Worm (Caenorhabditis elegans): ENCODE data around the gene fbxa-26.
"Not testable (repeated sequence)": the region's sequence is repeated elsewhere in the genome, so short reads cannot be mapped to it uniquely, and the experiment has no call there.

The fbxa-26 gene

DNA sequence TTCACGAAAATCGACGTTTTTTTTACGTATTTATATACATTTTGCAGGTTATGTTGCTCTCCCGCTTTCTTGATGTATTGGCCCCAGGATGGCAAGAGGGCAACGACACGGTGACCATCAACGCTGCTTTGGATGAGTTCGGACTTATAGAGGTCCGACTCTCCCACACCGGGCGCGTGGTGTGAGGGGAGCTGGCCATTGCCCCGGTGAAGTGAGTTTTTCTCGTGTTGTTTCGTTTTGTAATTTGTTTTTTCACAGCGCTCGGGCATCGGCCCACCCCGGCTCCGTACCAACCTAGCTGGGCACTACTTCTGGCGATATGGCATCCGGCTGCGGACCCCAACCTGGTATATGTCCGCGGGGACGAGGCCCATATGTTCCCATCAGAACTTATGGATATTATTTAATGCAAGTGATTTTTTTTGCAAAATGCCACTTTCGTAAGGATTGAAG lies 32.1 kb upstream of the fbxa-26 start, which contains the start of gene Y82E9BR.20:
Gene Y82E9BR.20 (plus strand): TSS at position 51 of the 453 bp plus-strand sequence.
- TF ChIP-seq klf-2 (GFP tag; conservative IDR thresholded peaks at IDR 0.05) (no peak), ztf-23 (GFP tag; IDR thresholded peaks at IDR 0.05) (no peak), med-1 (GFP tag; optimal IDR thresholded peaks at IDR 0.05; ENCODE audit: insufficient read depth) (no peak), cog-1 (tag; optimal IDR thresholded peaks at IDR 0.05) (no peak), ztf-29 (GFP tag; IDR thresholded peaks at IDR 0.05) (no peak)

DNA sequence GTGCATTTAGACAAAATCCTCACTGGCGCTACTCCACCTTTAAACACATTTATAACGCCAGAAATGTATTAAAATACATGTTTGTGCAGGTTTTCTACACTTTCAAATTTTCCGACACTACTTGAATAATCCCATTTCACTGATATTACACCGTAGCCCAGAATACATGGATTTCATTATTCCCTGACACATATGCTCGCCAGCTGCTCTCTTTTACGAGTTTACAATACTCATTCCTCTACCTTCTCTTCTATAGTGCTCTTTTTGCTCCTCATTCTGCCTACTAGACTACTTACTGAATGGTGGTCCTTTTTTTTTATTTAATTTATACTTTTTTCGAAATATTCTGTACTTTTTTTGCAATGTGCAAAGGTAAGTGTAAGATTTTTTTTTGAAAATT lies 30.2 kb upstream of the fbxa-26 start:
- TF ChIP-seq klf-2 (GFP tag; conservative IDR thresholded peaks at IDR 0.05) (no peak), ref-1 (GFP tag; conservative IDR thresholded peaks at IDR 0.05) (no peak), med-1 (GFP tag; optimal IDR thresholded peaks at IDR 0.05; ENCODE audit: insufficient read depth) (no peak), ztf-29 (GFP tag; IDR thresholded peaks at IDR 0.05) (no peak), flt-1 (GFP tag; IDR thresholded peaks at IDR 0.05) (no peak), ztf-23 (GFP tag; IDR thresholded peaks at IDR 0.05) (no peak), tab-1 (GFP tag; IDR thresholded peaks at IDR 0.05) (no peak), cog-1 (tag; optimal IDR thresholded peaks at IDR 0.05) (no peak), T22C8.4 (GFP tag; IDR thresholded peaks at IDR 0.05) (no peak)

DNA sequence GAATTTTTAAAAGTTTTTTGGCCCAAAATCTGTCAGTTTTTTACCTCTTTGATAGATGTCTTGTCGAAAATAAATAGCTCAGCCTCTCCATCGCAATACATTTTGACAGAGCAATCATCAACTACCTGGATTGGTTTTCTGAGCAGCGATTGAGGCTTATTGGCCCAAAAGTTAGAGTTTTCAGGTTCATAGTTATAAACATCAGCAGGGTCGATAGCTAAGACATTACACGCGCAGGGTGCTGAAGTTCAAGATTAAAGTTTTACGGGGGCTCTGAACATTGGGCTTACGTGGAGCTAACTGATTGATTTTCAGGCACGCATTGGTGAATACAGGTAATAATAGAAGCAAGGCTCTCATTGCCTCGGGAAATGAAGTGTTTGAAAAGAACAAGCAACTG lies 17.3 kb upstream of the fbxa-26 start, which contains the start of gene Y82E9BR.9:
Gene Y82E9BR.9 (minus strand): TSS at position 101 of the 400 bp plus-strand sequence.
- no peak for TF ChIP-seq tab-1 (GFP tag; IDR thresholded peaks at IDR 0.05)
- no peak for TF ChIP-seq ztf-23 (GFP tag; IDR thresholded peaks at IDR 0.05)
- TF ChIP-seq med-1 (GFP tag; optimal IDR thresholded peaks at IDR 0.05; ENCODE audit: insufficient read depth), result no peak
- no peak for TF ChIP-seq ztf-29 (GFP tag; IDR thresholded peaks at IDR 0.05)
- no peak for TF ChIP-seq ref-1 (GFP tag; conservative IDR thresholded peaks at IDR 0.05)
- no peak for TF ChIP-seq flt-1 (GFP tag; IDR thresholded peaks at IDR 0.05)
- no peak for TF ChIP-seq T22C8.4 (GFP tag; IDR thresholded peaks at IDR 0.05)
- no peak for TF ChIP-seq klf-2 (GFP tag; conservative IDR thresholded peaks at IDR 0.05)
- TF ChIP-seq cog-1 (tag; optimal IDR thresholded peaks at IDR 0.05), result no peak

DNA sequence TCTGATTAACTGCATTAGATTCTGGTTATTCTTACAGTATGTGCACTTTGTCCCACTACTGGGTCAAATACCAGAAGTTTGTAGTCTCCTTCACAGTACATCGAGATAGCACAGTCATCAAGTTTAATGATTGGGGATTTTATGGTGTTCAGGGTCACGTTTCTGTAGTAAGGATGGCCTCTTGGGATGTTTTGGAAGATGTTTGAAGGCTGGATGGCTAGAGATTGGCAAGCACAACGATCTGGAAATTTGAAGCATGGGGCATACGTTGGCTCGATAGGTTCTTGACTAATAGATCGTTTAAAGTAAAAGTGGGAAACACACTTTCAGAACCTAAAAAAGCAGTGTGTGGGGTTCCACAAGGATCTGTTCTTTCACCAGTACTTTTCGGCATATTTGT lies 15.7 kb upstream of the fbxa-26 start, which contains the start of gene Y82E9BR.8:
Gene Y82E9BR.8 (minus strand): TSS at position 101 of the 400 bp plus-strand sequence.
- TF ChIP-seq klf-2 (GFP tag; conservative IDR thresholded peaks at IDR 0.05); flt-1 (GFP tag; IDR thresholded peaks at IDR 0.05); T22C8.4 (GFP tag; IDR thresholded peaks at IDR 0.05): not testable (repeated sequence)

DNA sequence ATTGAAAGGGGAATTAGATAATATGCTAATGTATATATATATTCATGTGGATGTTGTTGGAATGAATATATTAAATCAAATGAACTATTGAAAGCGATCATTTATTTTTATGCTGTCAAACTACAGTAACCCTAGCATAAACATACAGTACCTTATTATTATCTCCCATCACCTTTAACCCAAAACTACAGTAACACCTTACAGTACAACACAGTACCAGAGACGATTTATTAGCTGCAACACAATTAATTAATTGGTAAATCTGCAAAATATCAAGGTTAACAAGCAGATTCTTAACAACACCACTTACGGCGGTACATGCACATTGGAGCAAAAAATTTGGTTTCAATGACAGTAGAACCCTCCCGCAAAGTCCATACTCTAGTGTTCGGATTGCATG lies 13.0 kb upstream of the fbxa-26 start, which contains the start of gene Y82E9BL.1:
Gene Y82E9BL.1 (minus strand): TSS at position 101 of the 400 bp plus-strand sequence.
- no peak for TF ChIP-seq klf-2 (GFP tag; conservative IDR thresholded peaks at IDR 0.05)
- TF ChIP-seq T22C8.4 (GFP tag; IDR thresholded peaks at IDR 0.05), result no peak
- no peak for TF ChIP-seq flt-1 (GFP tag; IDR thresholded peaks at IDR 0.05)
- TF ChIP-seq ref-1 (GFP tag; conservative IDR thresholded peaks at IDR 0.05), result no peak
- TF ChIP-seq cog-1 (tag; optimal IDR thresholded peaks at IDR 0.05), result no peak
- no peak for TF ChIP-seq ztf-23 (GFP tag; IDR thresholded peaks at IDR 0.05)
- TF ChIP-seq ztf-29 (GFP tag; IDR thresholded peaks at IDR 0.05), result no peak
- TF ChIP-seq tab-1 (GFP tag; IDR thresholded peaks at IDR 0.05), result no peak
- no peak for TF ChIP-seq med-1 (GFP tag; optimal IDR thresholded peaks at IDR 0.05; ENCODE audit: insufficient read depth)

DNA sequence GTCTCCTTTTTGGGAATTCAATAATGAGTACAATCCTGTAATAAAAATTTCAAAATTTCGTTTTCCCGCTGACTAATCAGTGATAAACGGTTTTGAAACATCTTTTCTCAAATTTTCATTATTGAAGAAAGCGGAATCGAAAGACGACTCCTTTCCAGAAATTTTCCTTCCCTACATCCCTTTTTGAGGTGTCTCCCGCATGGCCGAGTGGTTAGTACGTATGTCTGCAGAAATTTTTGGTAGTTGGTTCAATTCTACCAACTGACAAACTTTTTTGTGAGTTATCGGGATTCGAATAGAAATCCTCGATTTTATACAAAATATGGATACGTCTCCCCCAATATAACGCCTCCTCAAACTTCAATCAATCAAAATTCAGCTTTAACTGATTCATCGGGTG lies 12.2 kb upstream of the fbxa-26 start:
- TF ChIP-seq ztf-29 (GFP tag; IDR thresholded peaks at IDR 0.05) (no peak), ref-1 (GFP tag; conservative IDR thresholded peaks at IDR 0.05) (no peak), med-1 (GFP tag; optimal IDR thresholded peaks at IDR 0.05; ENCODE audit: insufficient read depth) (no peak), tab-1 (GFP tag; IDR thresholded peaks at IDR 0.05) (no peak), flt-1 (GFP tag; IDR thresholded peaks at IDR 0.05) (no peak), ztf-23 (GFP tag; IDR thresholded peaks at IDR 0.05) (no peak)

DNA sequence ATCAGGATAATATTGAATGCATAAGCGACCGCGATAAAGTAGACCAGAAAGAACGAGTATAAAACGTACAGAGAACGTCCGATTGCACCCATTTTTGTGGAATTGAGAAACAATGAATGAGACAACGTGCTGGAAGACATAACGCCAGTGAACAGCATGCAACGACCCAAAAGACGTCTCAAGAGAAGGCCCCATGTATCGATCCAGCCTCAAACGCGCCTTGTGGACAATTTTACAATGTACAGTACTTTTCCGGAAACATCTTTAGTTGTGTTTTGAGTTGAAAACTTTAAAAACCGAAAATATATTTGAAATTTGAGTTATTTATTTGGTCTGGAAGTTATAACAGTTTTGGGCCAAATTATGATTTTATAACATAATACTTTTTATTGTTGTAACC lies 8.4 kb upstream of the fbxa-26 start, which contains the start of gene Y82E9BL.3:
Gene Y82E9BL.3 (minus strand): TSS at position 101 of the 400 bp plus-strand sequence.
- no peak for TF ChIP-seq ztf-29 (GFP tag; IDR thresholded peaks at IDR 0.05)
- no peak for TF ChIP-seq cog-1 (tag; optimal IDR thresholded peaks at IDR 0.05)
- TF ChIP-seq klf-2 (GFP tag; conservative IDR thresholded peaks at IDR 0.05), result no peak
- TF ChIP-seq T22C8.4 (GFP tag; IDR thresholded peaks at IDR 0.05), result no peak
- TF ChIP-seq ztf-23 (GFP tag; IDR thresholded peaks at IDR 0.05), result no peak
- no peak for TF ChIP-seq tab-1 (GFP tag; IDR thresholded peaks at IDR 0.05)
- no peak for TF ChIP-seq med-1 (GFP tag; optimal IDR thresholded peaks at IDR 0.05; ENCODE audit: insufficient read depth)
- no peak for TF ChIP-seq ref-1 (GFP tag; conservative IDR thresholded peaks at IDR 0.05)
- TF ChIP-seq flt-1 (GFP tag; IDR thresholded peaks at IDR 0.05), result no peak

DNA sequence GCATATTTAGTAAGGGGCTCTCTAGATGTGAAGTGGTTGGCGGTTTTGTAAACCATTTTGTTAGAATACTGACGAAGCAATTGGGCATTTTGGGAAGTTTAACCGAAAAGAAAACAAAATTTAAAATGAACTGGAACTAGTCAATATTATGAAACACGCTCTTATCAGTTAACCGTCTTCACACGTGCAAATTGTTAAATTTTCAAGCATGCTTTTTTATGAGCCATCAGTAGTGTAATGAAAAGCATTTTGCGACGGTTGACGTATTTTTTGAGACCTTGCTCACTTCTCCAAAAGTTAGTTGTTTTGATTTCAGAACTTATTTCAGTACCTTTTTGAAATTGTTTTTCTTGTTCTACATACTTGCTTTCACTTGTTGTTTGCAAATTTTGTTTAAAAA lies 7.0 kb upstream of the fbxa-26 start, which contains the start of gene fbxa-25:
Gene fbxa-25 (minus strand): TSS at position 138 of the 400 bp plus-strand sequence.
- no peak for TF ChIP-seq klf-2 (GFP tag; conservative IDR thresholded peaks at IDR 0.05)
- TF ChIP-seq T22C8.4 (GFP tag; IDR thresholded peaks at IDR 0.05), result no peak
- no peak for TF ChIP-seq tab-1 (GFP tag; IDR thresholded peaks at IDR 0.05)
- TF ChIP-seq med-1 (GFP tag; optimal IDR thresholded peaks at IDR 0.05; ENCODE audit: insufficient read depth), result no peak
- TF ChIP-seq flt-1 (GFP tag; IDR thresholded peaks at IDR 0.05), result no peak
- no peak for TF ChIP-seq cog-1 (tag; optimal IDR thresholded peaks at IDR 0.05)
- no peak for TF ChIP-seq ref-1 (GFP tag; conservative IDR thresholded peaks at IDR 0.05)
- no peak for TF ChIP-seq ztf-29 (GFP tag; IDR thresholded peaks at IDR 0.05)
- TF ChIP-seq ztf-23 (GFP tag; IDR thresholded peaks at IDR 0.05), result no peak

DNA sequence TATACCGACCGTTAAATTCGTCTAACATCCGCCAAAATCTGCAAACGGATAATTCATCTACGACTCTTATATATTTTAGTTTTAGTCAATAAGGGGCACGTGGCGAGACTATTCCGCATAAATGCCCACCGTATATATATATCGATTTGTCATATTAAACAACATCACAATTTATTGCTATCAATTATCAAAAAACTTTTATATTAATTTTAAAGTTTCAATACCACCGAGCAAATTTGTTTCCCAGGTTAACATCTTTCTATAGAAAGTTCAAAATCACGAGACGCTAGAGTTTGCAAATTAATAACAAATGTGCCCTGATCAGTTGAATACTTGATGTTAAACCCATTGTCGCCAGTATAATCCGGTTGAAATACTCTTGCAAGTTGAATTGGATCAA lies 5.2 kb upstream of the fbxa-26 start, which contains the start of gene Y82E9BL.5:
Gene Y82E9BL.5 (minus strand): TSS at position 101 of the 400 bp plus-strand sequence.
- TF ChIP-seq flt-1 (GFP tag; IDR thresholded peaks at IDR 0.05) (no peak), ztf-29 (GFP tag; IDR thresholded peaks at IDR 0.05) (no peak), T22C8.4 (GFP tag; IDR thresholded peaks at IDR 0.05) (no peak)

DNA sequence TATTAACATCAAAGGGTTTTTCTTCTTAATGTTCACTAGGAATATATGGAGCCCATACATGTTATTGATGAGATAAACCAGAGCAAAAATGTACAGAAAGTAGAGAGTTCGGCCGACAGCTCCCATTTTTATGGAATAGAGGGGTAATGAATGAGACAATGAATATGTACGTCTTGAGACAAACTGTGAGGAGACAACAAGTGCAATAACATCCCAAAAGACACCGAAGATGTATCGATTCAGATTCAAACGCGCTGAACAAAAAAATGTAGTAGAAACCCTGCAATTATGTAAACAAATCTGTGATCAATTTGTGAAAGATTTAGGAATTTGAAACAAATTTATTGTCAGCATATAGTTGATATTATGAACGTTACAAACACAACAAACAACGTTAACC lies 4.7 kb upstream of the fbxa-26 start:
- TF ChIP-seq klf-2 (GFP tag; conservative IDR thresholded peaks at IDR 0.05) (no peak), ref-1 (GFP tag; conservative IDR thresholded peaks at IDR 0.05) (no peak), ztf-29 (GFP tag; IDR thresholded peaks at IDR 0.05) (no peak), med-1 (GFP tag; optimal IDR thresholded peaks at IDR 0.05; ENCODE audit: insufficient read depth) (no peak), ztf-23 (GFP tag; IDR thresholded peaks at IDR 0.05) (no peak), flt-1 (GFP tag; IDR thresholded peaks at IDR 0.05) (no peak), cog-1 (tag; optimal IDR thresholded peaks at IDR 0.05) (no peak), T22C8.4 (GFP tag; IDR thresholded peaks at IDR 0.05) (no peak), tab-1 (GFP tag; IDR thresholded peaks at IDR 0.05) (no peak)
